Fruit fly (Drosophila melanogaster): ENCODE results near the gene Teh1.

DNA sequence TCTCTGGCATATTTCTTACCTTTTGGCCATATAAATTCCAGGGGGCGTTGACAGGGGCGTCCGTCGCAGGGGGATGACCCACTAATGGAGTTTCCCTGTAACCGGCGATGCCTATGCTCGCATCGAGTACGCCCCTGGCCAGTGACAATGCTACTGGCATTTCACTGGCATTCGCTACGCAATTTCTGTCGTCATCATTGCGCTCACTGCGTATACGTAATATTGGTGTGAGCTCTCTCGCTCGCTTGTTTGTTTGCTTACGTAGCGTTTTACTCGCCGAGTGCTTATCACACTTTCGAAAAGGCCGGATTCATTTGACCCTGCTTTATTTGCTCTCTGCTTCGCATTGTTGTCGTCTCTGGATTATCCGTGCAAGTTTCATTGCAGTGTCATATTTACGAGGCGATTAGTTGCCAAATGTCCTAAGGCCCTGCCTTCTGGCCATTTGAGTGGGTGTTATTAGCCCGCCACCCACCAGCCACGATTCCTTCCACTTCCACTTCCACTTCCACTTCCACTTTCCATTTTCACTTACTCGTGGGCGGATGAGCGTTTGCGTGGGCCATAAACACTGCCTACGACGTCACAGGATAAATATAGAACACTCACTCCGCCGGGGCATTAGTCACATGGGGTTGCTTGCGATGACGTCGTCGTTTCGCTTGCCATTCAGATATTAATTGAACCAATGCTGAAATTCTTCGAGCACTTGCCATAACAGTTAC, 16.7 kb upstream of the Teh1 start:
- TF ChIP-seq toe (GFP tag; optimal IDR thresholded peaks at IDR 0.05) (no peak), kay (GFP tag; ENCODE audit: borderline replicate concordance) (no peak)

Measured in whole organism, adult.